Worm (Caenorhabditis elegans): ENCODE measurements around the gene cyd-1.

DNA sequence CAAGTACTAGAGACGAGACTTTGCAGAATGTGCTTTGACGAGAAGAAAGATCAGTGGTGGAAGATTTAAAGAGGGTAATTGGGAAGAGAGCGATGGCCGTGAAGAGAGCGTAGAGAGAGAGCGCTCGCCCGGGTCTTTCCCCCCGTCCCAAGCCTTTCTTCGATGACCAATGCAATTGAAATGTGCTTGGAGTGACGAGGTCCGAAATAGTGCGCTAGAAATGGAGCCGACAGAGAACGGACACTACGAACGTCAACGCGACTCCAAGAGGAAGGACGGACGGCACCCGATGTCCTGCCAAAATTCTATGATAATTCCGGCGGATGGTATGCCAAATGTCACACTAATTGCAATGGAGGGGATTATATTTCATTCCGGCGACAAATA is 49.7 kb downstream of the cyd-1 start:
- no peak for TF ChIP-seq klf-2 (GFP tag; conservative IDR thresholded peaks at IDR 0.05)
- no peak for TF ChIP-seq cog-1 (tag; optimal IDR thresholded peaks at IDR 0.05)
